Fruit fly (Drosophila melanogaster): ENCODE results near the gene CG12084.

CG12084 gene

dm6 chr3L:1515820-1516540, 19.5 kb upstream of the CG12084 start (continued):
- TF ChIP-seq CG11398 (GFP tag; optimal IDR thresholded peaks at IDR 0.05) (peak; percentile 76), bsh (GFP tag; optimal IDR thresholded peaks at IDR 0.05) (peak in 1 of 2 experiments; percentile 84), dimm (GFP tag; IDR thresholded peaks at IDR 0.05) (no peak), CG10431 (GFP tag; optimal IDR thresholded peaks at IDR 0.05) (peak; percentile 60), CG7839 (tag; optimal IDR thresholded peaks at IDR 0.05) (peak; percentile 80), gsb-n (tag; optimal IDR thresholded peaks at IDR 0.05) (peak; percentile 82), ac (GFP tag; optimal IDR thresholded peaks at IDR 0.05) (peak; percentile 6), hkb (optimal IDR thresholded peaks at IDR 0.05) (no peak), hkb (GFP tag; IDR thresholded peaks at IDR 0.05) (peak; percentile 69), CG8290 (GFP tag; optimal IDR thresholded peaks at IDR 0.05) (peak; percentile 33), CG8290 (tag; optimal IDR thresholded peaks at IDR 0.05) (peak; percentile 36 to 40), sc (optimal IDR thresholded peaks at IDR 0.05) (no peak), sc (GFP tag; optimal IDR thresholded peaks at IDR 0.05) (peak; percentile 68), psq (GFP tag; optimal IDR thresholded peaks at IDR 0.05) (peak; percentile 24), B-H2 (GFP tag; optimal IDR thresholded peaks at IDR 0.05) (no peak), HLH4C (GFP tag; IDR thresholded peaks at IDR 0.05; ENCODE audit: partially characterized antibody) (no peak), CG13296 (GFP tag; optimal IDR thresholded peaks at IDR 0.05) (peak; percentile 11), salm (tag; optimal IDR thresholded peaks at IDR 0.05) (peak; percentile 55), Antp (GFP tag; optimal IDR thresholded peaks at IDR 0.05) (peak; percentile 68), unc-4 (GFP tag; IDR thresholded peaks at IDR 0.05; ENCODE audit: partially characterized antibody) (no peak), Side (GFP tag; optimal IDR thresholded peaks at IDR 0.05) (peak; percentile 4), CG7556 (GFP tag; optimal IDR thresholded peaks at IDR 0.05) (peak; percentile 81), Xbp1 (GFP tag; optimal IDR thresholded peaks at IDR 0.05) (peak; percentile 70), Myb (GFP tag; optimal IDR thresholded peaks at IDR 0.05) (no peak), Oli (tag; optimal IDR thresholded peaks at IDR 0.05) (peak; percentile 82), tap (tag; optimal IDR thresholded peaks at IDR 0.05) (peak; percentile 68), CG18619 (GFP tag; optimal IDR thresholded peaks at IDR 0.05) (peak; percentile 78), row (GFP tag; IDR thresholded peaks at IDR 0.05) (peak; percentile 78), ro (GFP tag; IDR thresholded peaks at IDR 0.05) (no peak), trem (tag; optimal IDR thresholded peaks at IDR 0.05) (peak; percentile 56), sqz (GFP tag; optimal IDR thresholded peaks at IDR 0.05) (peak; percentile 31), C15 (GFP tag; IDR thresholded peaks at IDR 0.05) (no peak), luna (GFP tag; optimal IDR thresholded peaks at IDR 0.05) (no peak), Optix (GFP tag; IDR thresholded peaks at IDR 0.05) (peak; percentile 48; the same call in 1 of the 3 replicates), CG15696 (tag; optimal IDR thresholded peaks at IDR 0.05) (peak; percentile 77), zen2 (GFP tag; IDR thresholded peaks at IDR 0.05; ENCODE audit: partially characterized antibody) (no peak), CG1529 (GFP tag; optimal IDR thresholded peaks at IDR 0.05) (peak; percentile 78), vvl (GFP tag; IDR thresholded peaks at IDR 0.05) (peak; percentile 69), Fer3 (tag; optimal IDR thresholded peaks at IDR 0.05) (no peak), cg (GFP tag; optimal IDR thresholded peaks at IDR 0.05) (no peak), Awh (GFP tag; IDR thresholded peaks at IDR 0.05) (peak; percentile 40; the same call in 1 of the 2 replicates), br (optimal IDR thresholded peaks at IDR 0.05) (no peak), CG31224 (GFP tag; IDR thresholded peaks at IDR 0.05) (no peak), sob (GFP tag; IDR thresholded peaks at IDR 0.05) (peak; percentile 50; the same call in 1 of the 2 replicates), CG6272 (GFP tag; IDR thresholded peaks at IDR 0.05) (peak; percentile 51), cwo (GFP tag; optimal IDR thresholded peaks at IDR 0.05) (no peak)
